Fruit fly (Drosophila melanogaster) whole organism, embryonic: Measurements from ENCODE around the gene CG33267.

Experiments
- ATbp ChIP-seq: fragments of 200-800 bp; sonication (Bioruptor generic); optimal IDR thresholded peaks from 2 replicates; lab custom pipeline; 2017; ENCODE audit warnings: missing biosample characterization, mild to moderate bottlenecking, missing genetic modification characterization, missing genetic modification reagents
- Atf6 ChIP-seq: fragments of 200-800 bp; sonication (Bioruptor generic); IDR thresholded peaks from 2 replicates; pipeline ENCODE4 v1.3.6; 2022; ENCODE audit warnings: missing biosample characterization, missing genetic modification characterization
- Blimp-1 ChIP-seq: fragments of 200-800 bp; sonication (Bioruptor generic); optimal IDR thresholded peaks from 3 replicates; lab custom pipeline; 2018; ENCODE audit warnings: missing biosample characterization, missing genetic modification characterization, mild to moderate bottlenecking, moderate library complexity, missing genetic modification reagents
- BtbVII ChIP-seq: fragments of 200-800 bp; sonication (Bioruptor generic); optimal IDR thresholded peaks from 3 replicates; lab custom pipeline; 2017; ENCODE audit warnings: missing biosample characterization, mild to moderate bottlenecking, missing genetic modification characterization
- CG10979 ChIP-seq: fragments of 200-800 bp; sonication (Bioruptor generic); optimal IDR thresholded peaks from 2 replicates; lab custom pipeline; 2018; ENCODE audit warnings: missing biosample characterization, mild to moderate bottlenecking, missing genetic modification characterization, moderate library complexity
- CG12299 ChIP-seq: fragments of 200-800 bp; sonication (Bioruptor generic); optimal IDR thresholded peaks from 2 replicates; lab custom pipeline; 2018; ENCODE audit warnings: missing biosample characterization, mild to moderate bottlenecking, missing genetic modification characterization
- CG12744 ChIP-seq: fragments of 200-800 bp; sonication (Bioruptor generic); optimal IDR thresholded peaks from 2 replicates; lab custom pipeline; 2016; ENCODE audit warnings: missing biosample characterization, missing genetic modification characterization
- CG13894 ChIP-seq: fragments of 200-800 bp; sonication (Bioruptor generic); optimal IDR thresholded peaks from 3 replicates; lab custom pipeline; 2018; ENCODE audit warnings: missing biosample characterization, mild to moderate bottlenecking, missing genetic modification characterization, moderate library complexity
- CG14014 ChIP-seq: fragments of 200-800 bp; sonication (Bioruptor generic); IDR thresholded peaks from 2 replicates; pipeline ENCODE4 v1.3.6; 2022; ENCODE audit warnings: missing biosample characterization, missing genetic modification characterization
- CG15011 ChIP-seq: fragments of 200-800 bp; sonication (Bioruptor generic); optimal IDR thresholded peaks from 3 replicates; lab custom pipeline; 2018; ENCODE audit warnings: missing biosample characterization, mild to moderate bottlenecking, missing genetic modification characterization
- CG15269 ChIP-seq: fragments of 200-800 bp; sonication (Bioruptor generic); optimal IDR thresholded peaks from 2 replicates; lab custom pipeline; 2018; ENCODE audit warnings: missing biosample characterization, mild to moderate bottlenecking, missing genetic modification characterization, moderate library complexity
- CG15514 ChIP-seq: fragments of 200-800 bp; sonication (Bioruptor generic); optimal IDR thresholded peaks from 3 replicates; lab custom pipeline; 2017; ENCODE audit warnings: missing biosample characterization, missing genetic modification characterization, mild to moderate bottlenecking, moderate library complexity, missing genetic modification reagents
- CG17359 ChIP-seq: fragments of 200-800 bp; sonication (Bioruptor generic); optimal IDR thresholded peaks from 3 replicates; lab custom pipeline; 2018; ENCODE audit warnings: missing biosample characterization, mild to moderate bottlenecking, missing genetic modification characterization, moderate library complexity
- CG17385 ChIP-seq: fragments of 200-800 bp; sonication (Bioruptor generic); optimal IDR thresholded peaks from 3 replicates; lab custom pipeline; 2018; ENCODE audit warnings: missing biosample characterization, mild to moderate bottlenecking, missing genetic modification characterization
- CG17568 ChIP-seq: fragments of 200-800 bp; sonication (Bioruptor generic); optimal IDR thresholded peaks from 2 replicates; lab custom pipeline; 2018; ENCODE audit warnings: missing biosample characterization, mild to moderate bottlenecking, missing genetic modification characterization, moderate library complexity
- CG17829 ChIP-seq: fragments of 200-800 bp; optimal IDR thresholded peaks from 2 replicates; lab custom pipeline; 2019; ENCODE audit warnings: missing biosample characterization, mild to moderate bottlenecking, missing genetic modification characterization, moderate library complexity
- CG18599 ChIP-seq: fragments of 200-800 bp; sonication (Bioruptor generic); optimal IDR thresholded peaks from 3 replicates; lab custom pipeline; 2017; ENCODE audit warnings: missing biosample characterization, missing genetic modification characterization, mild to moderate bottlenecking, moderate library complexity, missing genetic modification reagents
- CG2678 ChIP-seq: fragments of 200-800 bp; sonication (Bioruptor generic); optimal IDR thresholded peaks from 3 replicates; lab custom pipeline; 2019; ENCODE audit warnings: missing biosample characterization, mild to moderate bottlenecking, missing genetic modification characterization, moderate library complexity
- CG3163 ChIP-seq: fragments of 200-800 bp; sonication (Bioruptor generic); optimal IDR thresholded peaks from 3 replicates; lab custom pipeline; 2016; ENCODE audit warnings: missing biosample characterization, missing genetic modification characterization
- CG34376 ChIP-seq: fragments of 200-800 bp; sonication (Bioruptor generic); optimal IDR thresholded peaks from 2 replicates; lab custom pipeline; 2018; ENCODE audit warnings: missing biosample characterization, mild to moderate bottlenecking, missing genetic modification characterization
- CG4328 ChIP-seq: fragments of 200-800 bp; sonication (Bioruptor generic); optimal IDR thresholded peaks from 3 replicates; lab custom pipeline; 2017; ENCODE audit warnings: missing biosample characterization, missing genetic modification reagents, missing genetic modification characterization
- CG7556 ChIP-seq: fragments of 200-800 bp; sonication (Bioruptor generic); optimal IDR thresholded peaks from 2 replicates; lab custom pipeline; 2017; ENCODE audit warnings: missing biosample characterization, mild to moderate bottlenecking, missing genetic modification characterization
- CG7839 ChIP-seq: fragments of 200-800 bp; sonication (Bioruptor generic); optimal IDR thresholded peaks from 3 replicates; lab custom pipeline; 2018; ENCODE audit warnings: missing biosample characterization, mild to moderate bottlenecking, missing genetic modification characterization, moderate library complexity
- CG8089 ChIP-seq: fragments of 200-800 bp; sonication (Bioruptor generic); optimal IDR thresholded peaks from 3 replicates; lab custom pipeline; 2016; ENCODE audit warnings: missing biosample characterization, missing genetic modification characterization
- CG9727 ChIP-seq: fragments of 200-800 bp; sonication (Bioruptor generic); optimal IDR thresholded peaks from 3 replicates; lab custom pipeline; 2017; ENCODE audit warnings: missing biosample characterization, mild to moderate bottlenecking, missing genetic modification characterization
- Dbx ChIP-seq: fragments of 200-800 bp; sonication (Bioruptor generic); IDR thresholded peaks from 3 replicates; pipeline ENCODE4 v1.3.6; 2022; ENCODE audit warnings: missing biosample characterization, missing genetic modification characterization
- Eip74EF ChIP-seq, 2 experiments: fragments of 200-800 bp in 1 of 2; fragments of >200 bp in 1 of 2; sonication (Bioruptor generic) in 1 of 2; optimal IDR thresholded peaks; 2 replicates each; lab custom pipeline; 2017 to 2019; ENCODE audit warnings: missing biosample characterization in 2 of 2, missing genetic modification characterization in 2 of 2, mild to moderate bottlenecking in 1 of 2, moderate library complexity in 1 of 2
- GATAe ChIP-seq: fragments of 200-800 bp; sonication (Bioruptor generic); conservative IDR thresholded peaks from 2 replicates; pipeline ENCODE4 v1.3.6; 2022; ENCODE audit warnings: missing biosample characterization, missing genetic modification characterization
- Med ChIP-seq: fragments of 200-800 bp; sonication (Bioruptor generic); peaks from one replicate; lab custom pipeline; 2016; ENCODE audit warnings: missing biosample characterization, missing genetic modification characterization, mild to moderate bottlenecking, inconsistent platforms, moderate library complexity
- Opbp ChIP-seq: fragments of 200-800 bp; sonication (Bioruptor generic); IDR thresholded peaks from 3 replicates; pipeline ENCODE4 v1.3.6; 2022; ENCODE audit warnings: missing biosample characterization, missing genetic modification characterization; ENCODE audit not compliant: partially characterized antibody
- Ptx1 ChIP-seq: fragments of 200-800 bp; sonication (Bioruptor generic); IDR thresholded peaks from 2 replicates; pipeline ENCODE4 v1.3.6; 2022; ENCODE audit warnings: missing biosample characterization, missing genetic modification characterization
- Rfx ChIP-seq: fragments of 200-800 bp; sonication (Bioruptor generic); IDR thresholded peaks from 2 replicates; pipeline ENCODE4 v1.3.6; 2022; ENCODE audit warnings: missing biosample characterization, missing genetic modification characterization
- Vsx1 ChIP-seq: fragments of 200-800 bp; sonication (Bioruptor generic); optimal IDR thresholded peaks from 2 replicates; lab custom pipeline; 2017; ENCODE audit warnings: missing biosample characterization, mild to moderate bottlenecking, missing genetic modification characterization, missing genetic modification reagents
- ato ChIP-seq: fragments of 200-800 bp; sonication (Bioruptor generic); IDR thresholded peaks from 2 replicates; pipeline ENCODE4 v1.3.6; 2022; ENCODE audit warnings: missing biosample characterization, missing genetic modification characterization; ENCODE audit not compliant: partially characterized antibody
- bsh ChIP-seq, 2 experiments: fragments of 200-800 bp; sonication (Bioruptor generic); optimal IDR thresholded peaks; 2 replicates each; lab custom pipeline; 2017 to 2018; ENCODE audit warnings: mild to moderate bottlenecking in 2 of 2, missing biosample characterization in 2 of 2, missing genetic modification characterization in 2 of 2, moderate library complexity in 1 of 2
- chm ChIP-seq: fragments of 200-800 bp; sonication (Bioruptor generic); IDR thresholded peaks from 2 replicates; pipeline ENCODE4 v1.3.6; 2022; ENCODE audit warnings: missing biosample characterization, missing genetic modification characterization
- cwo ChIP-seq: fragments of 200-800 bp; sonication (Bioruptor generic); optimal IDR thresholded peaks from 3 replicates; lab custom pipeline; 2017; ENCODE audit warnings: missing biosample characterization, missing genetic modification characterization, mild to moderate bottlenecking, moderate library complexity, missing genetic modification reagents
- exex ChIP-seq: fragments of 200-800 bp; sonication (Bioruptor generic); optimal IDR thresholded peaks from 4 replicates; lab custom pipeline; 2018; ENCODE audit warnings: missing biosample characterization, mild to moderate bottlenecking, missing genetic modification characterization, moderate library complexity
- fd3F ChIP-seq: fragments of 200-800 bp; sonication (Bioruptor generic); optimal IDR thresholded peaks from 2 replicates; lab custom pipeline; 2018; ENCODE audit warnings: missing biosample characterization, mild to moderate bottlenecking, missing genetic modification characterization, moderate library complexity
- gcm ChIP-seq: fragments of 200-800 bp; sonication (Bioruptor generic); optimal IDR thresholded peaks from 2 replicates; lab custom pipeline; 2019; ENCODE audit warnings: missing biosample characterization, mild to moderate bottlenecking, missing genetic modification characterization, moderate library complexity
- gcm2 ChIP-seq: fragments of 200-800 bp; sonication (Bioruptor generic); optimal IDR thresholded peaks from 2 replicates; lab custom pipeline; 2016; ENCODE audit warnings: missing biosample characterization, missing genetic modification characterization
- hkb ChIP-seq, 2 experiments: fragments of 200-800 bp in 1 of 2; fragments of >200 bp in 1 of 2; sonication (Bioruptor generic) in 1 of 2; IDR thresholded peaks in 1 of 2; optimal IDR thresholded peaks in 1 of 2; 2 replicates each; pipeline versions ENCODE4 v1.3.6 to Lab custom; 2017 to 2022; ENCODE audit warnings: missing biosample characterization in 1 of 2, missing genetic modification characterization in 1 of 2
- mirr ChIP-seq: fragments of 200-800 bp; sonication (Bioruptor generic); optimal IDR thresholded peaks from 3 replicates; lab custom pipeline; 2018; ENCODE audit warnings: missing biosample characterization, mild to moderate bottlenecking, missing genetic modification characterization
- nau ChIP-seq: fragments of 200-800 bp; sonication (Bioruptor generic); optimal IDR thresholded peaks from 3 replicates; lab custom pipeline; 2017; ENCODE audit warnings: missing biosample characterization, mild to moderate bottlenecking, missing genetic modification characterization, missing genetic modification reagents
- odd ChIP-seq: fragments of 200-800 bp; sonication (Bioruptor generic); optimal IDR thresholded peaks from 2 replicates; lab custom pipeline; 2017; ENCODE audit warnings: missing biosample characterization, mild to moderate bottlenecking, missing genetic modification characterization
- pros ChIP-seq: fragments of 200-800 bp; sonication (Bioruptor generic); optimal IDR thresholded peaks from 3 replicates; lab custom pipeline; 2019; ENCODE audit warnings: missing biosample characterization, mild to moderate bottlenecking, missing genetic modification characterization, moderate library complexity
- pum ChIP-seq: fragments of 200-800 bp; sonication (Bioruptor generic); optimal IDR thresholded peaks from 2 replicates; lab custom pipeline; 2016; ENCODE audit warnings: missing biosample characterization, missing genetic modification characterization

The CG33267 gene

dm6 chr3L:11528397-11528923, 35.8 kb upstream of the CG33267 start (continued):
- TF ChIP-seq CG14014 (peak; percentile 37; the same call in 1 of the 2 replicates), CG3163 (GFP tag; lab: Kevin White, UChicago) (no peak), CG12744 (GFP tag; lab: Kevin White, UChicago) (peak; percentile 1), chm (GFP tag; lab: Robert Waterston, UW) (peak; percentile 21; the same call in 1 of the 2 replicates), CG13894 (peak; percentile 46), odd (GFP tag; lab: Kevin White, UChicago) (peak; percentile 19), exex (tag; lab: Kevin White, UChicago) (peak; percentile 73), Dbx (GFP tag; lab: Robert Waterston, UW) (0 out of 3 replicates have a peak, but pooled peaks have one; percentile 16), CG15514 (GFP tag; lab: Kevin White, UChicago) (peak; percentile 34), fd3F (GFP tag; lab: Kevin White, UChicago) (peak; percentile 39), mirr (GFP tag; lab: Kevin White, UChicago) (peak; percentile 94), Ptx1 (GFP tag; lab: Robert Waterston, UW) (no peak), CG4328 (GFP tag; lab: Kevin White, UChicago) (peak; percentile 18), gcm (peak; percentile 51), CG18599 (GFP tag; lab: Kevin White, UChicago) (peak; percentile 69), Vsx1 (GFP tag; lab: Kevin White, UChicago) (peak; percentile 20), CG9727 (peak; percentile 21), Eip74EF (GFP tag; optimal IDR thresholded peaks at IDR 0.05; lab: Kevin White, UChicago) (peak in 1 of 2 experiments; percentile 29), GATAe (GFP tag; lab: Robert Waterston, UW) (peak; percentile 45; the same call in 1 of the 2 replicates), BtbVII (GFP tag; lab: Kevin White, UChicago) (peak; percentile 66), CG7839 (no peak), CG15011 (GFP tag; lab: Kevin White, UChicago) (peak; percentile 25), CG17385 (GFP tag; lab: Kevin White, UChicago) (peak; percentile 44), CG10979 (tag; lab: Kevin White, UChicago) (no peak), CG7556 (GFP tag; lab: Kevin White, UChicago) (peak; percentile 5), CG17829 (no peak), pum (GFP tag; lab: Kevin White, UChicago) (no peak), Atf6 (GFP tag; lab: Robert Waterston, UW) (peak; percentile 40; the same call in 1 of the 2 replicates), ATbp (GFP tag; lab: Kevin White, UChicago) (peak; percentile 61), Opbp (GFP tag; lab: Robert Waterston, UW) (no peak), cwo (GFP tag; lab: Kevin White, UChicago) (peak; percentile 83), CG8089 (GFP tag; lab: Kevin White, UChicago) (no peak), Rfx (peak; percentile 39; the same call in 1 of the 2 replicates), CG17568 (peak; percentile 1), gcm2 (no peak), Blimp-1 (GFP tag; lab: Kevin White, UChicago) (peak; percentile 22), hkb (optimal IDR thresholded peaks at IDR 0.05; lab: Kevin White, UChicago) (no peak), hkb (GFP tag; IDR thresholded peaks at IDR 0.05; lab: Robert Waterston, UW) (0 out of 2 replicates have a peak, but pooled peaks have one; percentile 35), bsh (GFP tag; optimal IDR thresholded peaks at IDR 0.05; lab: Kevin White, UChicago) (no peak), pros (GFP tag; lab: Kevin White, UChicago) (peak; percentile 44), Med (GFP tag; lab: Kevin White, UChicago) (peak; percentile 32), CG15269 (tag; lab: Kevin White, UChicago) (peak; percentile 25), CG17359 (tag; lab: Kevin White, UChicago) (peak; percentile 13), nau (GFP tag; lab: Kevin White, UChicago) (peak; percentile 23), CG34376 (GFP tag; lab: Kevin White, UChicago) (peak; percentile 40), CG2678 (peak; percentile 65), CG12299 (tag; lab: Kevin White, UChicago) (peak; percentile 16), ato (GFP tag; lab: Robert Waterston, UW) (no peak)
